Fruit fly (Drosophila melanogaster) whole organism, embryonic: ENCODE measurements around the gene CG7675.
A peak's percentile ranks its signal among the peaks of the same experiment; 100 is the strongest.

Source experiments
- C15 ChIP-seq: fragments of 200-800 bp; sonication (Bioruptor generic); IDR thresholded peaks from 3 replicates; pipeline ENCODE4 v1.3.6; 2022; ENCODE audit warnings: missing biosample characterization, missing genetic modification characterization
- CG10274 ChIP-seq: fragments of 200-800 bp; sonication (Bioruptor generic); optimal IDR thresholded peaks from 3 replicates; lab custom pipeline; 2017; ENCODE audit warnings: missing biosample characterization, mild to moderate bottlenecking, missing genetic modification characterization
- CG11695 ChIP-seq: fragments of 200-800 bp; sonication (Bioruptor generic); IDR thresholded peaks from 3 replicates; pipeline ENCODE4 v1.3.6; 2022; ENCODE audit warnings: missing biosample characterization, missing genetic modification characterization
- CG11723 ChIP-seq: fragments of 200-800 bp; sonication (Bioruptor generic); optimal IDR thresholded peaks from 2 replicates; lab custom pipeline; 2017; ENCODE audit warnings: missing biosample characterization, mild to moderate bottlenecking, missing genetic modification characterization
- CG12236 ChIP-seq: fragments of 200-800 bp; sonication (Bioruptor generic); optimal IDR thresholded peaks from 2 replicates; lab custom pipeline; 2016; ENCODE audit warnings: missing biosample characterization, missing genetic modification characterization
- CG12391 ChIP-seq: fragments of 200-800 bp; sonication (Bioruptor generic); optimal IDR thresholded peaks from 3 replicates; lab custom pipeline; 2018; ENCODE audit warnings: missing biosample characterization, mild to moderate bottlenecking, missing genetic modification characterization, moderate library complexity
- CG12659 ChIP-seq: fragments of 200-800 bp; sonication (Bioruptor generic); optimal IDR thresholded peaks from 3 replicates; lab custom pipeline; 2017; ENCODE audit warnings: mild to moderate bottlenecking, missing biosample characterization, missing genetic modification reagents, missing genetic modification characterization
- CG15514 ChIP-seq: fragments of 200-800 bp; sonication (Bioruptor generic); optimal IDR thresholded peaks from 3 replicates; lab custom pipeline; 2017; ENCODE audit warnings: missing biosample characterization, missing genetic modification characterization, mild to moderate bottlenecking, moderate library complexity, missing genetic modification reagents
- CG17328 ChIP-seq: fragments of 200-800 bp; sonication (Bioruptor generic); IDR thresholded peaks from 2 replicates; pipeline ENCODE4 v1.3.6; 2022; ENCODE audit warnings: missing biosample characterization, missing genetic modification characterization
- CG17568 ChIP-seq: fragments of 200-800 bp; sonication (Bioruptor generic); optimal IDR thresholded peaks from 2 replicates; lab custom pipeline; 2018; ENCODE audit warnings: missing biosample characterization, mild to moderate bottlenecking, missing genetic modification characterization, moderate library complexity
- CG18011 ChIP-seq: fragments of 200-800 bp; sonication (Bioruptor generic); optimal IDR thresholded peaks from 2 replicates; lab custom pipeline; 2017; ENCODE audit warnings: missing biosample characterization, missing genetic modification characterization, mild to moderate bottlenecking, moderate library complexity, missing genotype
- CG2889 ChIP-seq: fragments of 200-800 bp; sonication (Bioruptor generic); IDR thresholded peaks from 3 replicates; pipeline ENCODE4 v1.3.6; 2022; ENCODE audit warnings: missing biosample characterization, missing genetic modification characterization
- CG3163 ChIP-seq: fragments of 200-800 bp; sonication (Bioruptor generic); optimal IDR thresholded peaks from 3 replicates; lab custom pipeline; 2016; ENCODE audit warnings: missing biosample characterization, missing genetic modification characterization
- CG34376 ChIP-seq: fragments of 200-800 bp; sonication (Bioruptor generic); optimal IDR thresholded peaks from 2 replicates; lab custom pipeline; 2018; ENCODE audit warnings: missing biosample characterization, mild to moderate bottlenecking, missing genetic modification characterization
- CG34422 ChIP-seq: fragments of 200-800 bp; sonication (Bioruptor generic); IDR thresholded peaks from 3 replicates; pipeline ENCODE4 v1.3.6; 2022; ENCODE audit warnings: missing biosample characterization, missing genetic modification characterization
- CG4617 ChIP-seq: fragments of 200-800 bp; sonication (Bioruptor generic); optimal IDR thresholded peaks from 3 replicates; lab custom pipeline; 2016; ENCODE audit warnings: missing biosample characterization, missing genetic modification characterization, borderline replicate concordance
- CG6175 ChIP-seq: fragments of 200-800 bp; sonication (Bioruptor generic); IDR thresholded peaks from 3 replicates; pipeline ENCODE4 v1.3.6; 2022; ENCODE audit warnings: missing biosample characterization, missing genetic modification characterization
- CG7839 ChIP-seq: fragments of 200-800 bp; sonication (Bioruptor generic); optimal IDR thresholded peaks from 3 replicates; lab custom pipeline; 2018; ENCODE audit warnings: missing biosample characterization, mild to moderate bottlenecking, missing genetic modification characterization, moderate library complexity
- CG8089 ChIP-seq: fragments of 200-800 bp; sonication (Bioruptor generic); optimal IDR thresholded peaks from 3 replicates; lab custom pipeline; 2016; ENCODE audit warnings: missing biosample characterization, missing genetic modification characterization
- CG8281 ChIP-seq: fragments of 200-800 bp; sonication (Bioruptor generic); optimal IDR thresholded peaks from 2 replicates; lab custom pipeline; 2018; ENCODE audit warnings: missing biosample characterization, mild to moderate bottlenecking, missing genetic modification characterization, moderate library complexity
- CG9437 ChIP-seq: fragments of 200-800 bp; sonication (Bioruptor generic); optimal IDR thresholded peaks from 2 replicates; lab custom pipeline; 2018; ENCODE audit warnings: missing biosample characterization, mild to moderate bottlenecking, missing genetic modification characterization
- Doc3 ChIP-seq: fragments of 200-800 bp; sonication (Bioruptor generic); IDR thresholded peaks from 3 replicates; pipeline ENCODE4 v1.3.6; 2022; ENCODE audit warnings: missing biosample characterization, missing genetic modification characterization; ENCODE audit not compliant: partially characterized antibody
- Hr78 ChIP-seq, 2 experiments: fragments of 200-800 bp in 1 of 2; fragments of >200 bp in 1 of 2; sonication (Bioruptor generic) in 1 of 2; optimal IDR thresholded peaks; 2 replicates each; lab custom pipeline; 2017 to 2019; ENCODE audit warnings: missing biosample characterization in 2 of 2, missing genetic modification characterization in 2 of 2, mild to moderate bottlenecking in 1 of 2, moderate library complexity in 1 of 2
- Lhr ChIP-seq: fragments of 200-800 bp; sonication (Bioruptor generic); optimal IDR thresholded peaks from 3 replicates; lab custom pipeline; 2017; ENCODE audit warnings: mild to moderate bottlenecking, missing biosample characterization, missing genetic modification reagents, missing genetic modification characterization
- Nf-YB ChIP-seq: fragments of 200-800 bp; sonication (Bioruptor generic); optimal IDR thresholded peaks from 3 replicates; lab custom pipeline; 2019; ENCODE audit warnings: missing biosample characterization, mild to moderate bottlenecking, missing genetic modification characterization, moderate library complexity
- Nf-YC ChIP-seq: fragments of 200-800 bp; optimal IDR thresholded peaks from 3 replicates; lab custom pipeline; 2019; ENCODE audit warnings: missing biosample characterization, mild to moderate bottlenecking, missing genetic modification characterization, moderate library complexity
- Poxn ChIP-seq: fragments of 200-800 bp; sonication (Bioruptor generic); IDR thresholded peaks from 2 replicates; pipeline ENCODE4 v1.3.6; 2022; ENCODE audit warnings: missing biosample characterization, missing genetic modification characterization
- Sin3A ChIP-seq: fragments of >200 bp; optimal IDR thresholded peaks from 2 replicates; lab custom pipeline; 2018
- Spps ChIP-seq: fragments of 200-800 bp; sonication (Bioruptor generic); optimal IDR thresholded peaks from 2 replicates; lab custom pipeline; 2018; ENCODE audit warnings: missing biosample characterization, mild to moderate bottlenecking, missing genetic modification characterization
- ato ChIP-seq: fragments of 200-800 bp; sonication (Bioruptor generic); IDR thresholded peaks from 2 replicates; pipeline ENCODE4 v1.3.6; 2022; ENCODE audit warnings: missing biosample characterization, missing genetic modification characterization; ENCODE audit not compliant: partially characterized antibody
- crp ChIP-seq, 2 experiments: fragments of 200-800 bp; sonication (Bioruptor generic); optimal IDR thresholded peaks; 2 replicates in 1 of 2; 3 replicates in 1 of 2; lab custom pipeline; 2017; ENCODE audit warnings: missing biosample characterization in 2 of 2, missing genetic modification characterization in 2 of 2, mild to moderate bottlenecking in 1 of 2, moderate library complexity in 1 of 2
- dimm ChIP-seq: fragments of 200-800 bp; sonication (Bioruptor generic); IDR thresholded peaks from 2 replicates; pipeline ENCODE4 v1.3.6; 2022; ENCODE audit warnings: missing biosample characterization, missing genetic modification characterization
- ewg ChIP-seq: fragments of 200-800 bp; sonication (Bioruptor generic); optimal IDR thresholded peaks from 3 replicates; lab custom pipeline; 2017; ENCODE audit warnings: mild to moderate bottlenecking, missing biosample characterization, missing genetic modification reagents, missing genetic modification characterization
- gcm ChIP-seq: fragments of 200-800 bp; sonication (Bioruptor generic); optimal IDR thresholded peaks from 2 replicates; lab custom pipeline; 2019; ENCODE audit warnings: missing biosample characterization, mild to moderate bottlenecking, missing genetic modification characterization, moderate library complexity
- gfzf ChIP-seq: fragments of 200-800 bp; sonication (Bioruptor generic); optimal IDR thresholded peaks from 2 replicates; lab custom pipeline; 2016; ENCODE audit warnings: missing biosample characterization, mild to moderate bottlenecking, missing genetic modification characterization, moderate library complexity
- ind ChIP-seq: fragments of 200-800 bp; sonication (Bioruptor generic); optimal IDR thresholded peaks from 3 replicates; lab custom pipeline; 2016; ENCODE audit warnings: missing biosample characterization, missing genetic modification characterization
- jumu ChIP-seq: fragments of 200-800 bp; sonication (Bioruptor generic); optimal IDR thresholded peaks from 3 replicates; lab custom pipeline; 2016; ENCODE audit warnings: missing biosample characterization, missing genetic modification characterization
- lmd ChIP-seq: fragments of 200-800 bp; sonication (Bioruptor generic); IDR thresholded peaks from 2 replicates; pipeline ENCODE4 v1.3.6; 2022; ENCODE audit warnings: missing biosample characterization, missing genetic modification characterization
- nerfin-2 ChIP-seq: fragments of 200-800 bp; sonication (Bioruptor generic); IDR thresholded peaks from 2 replicates; pipeline ENCODE4 v1.3.6; 2022; ENCODE audit warnings: missing biosample characterization, missing genetic modification characterization; ENCODE audit not compliant: partially characterized antibody
- ro ChIP-seq: fragments of 200-800 bp; sonication (Bioruptor generic); IDR thresholded peaks from 2 replicates; pipeline ENCODE4 v1.3.6; 2022; ENCODE audit warnings: missing biosample characterization, missing genetic modification characterization
- row ChIP-seq: fragments of 200-800 bp; sonication (Bioruptor generic); IDR thresholded peaks from 3 replicates; pipeline ENCODE4 v1.3.6; 2022; ENCODE audit warnings: missing biosample characterization, missing genetic modification characterization
- sd ChIP-seq: fragments of 200-800 bp; sonication (Bioruptor generic); optimal IDR thresholded peaks from 3 replicates; lab custom pipeline; 2018; ENCODE audit warnings: missing biosample characterization, mild to moderate bottlenecking, missing genetic modification characterization, moderate library complexity
- shn ChIP-seq: fragments of 200-800 bp; sonication (Bioruptor generic); optimal IDR thresholded peaks from 3 replicates; lab custom pipeline; 2016; ENCODE audit warnings: missing biosample characterization, missing genetic modification characterization
- sisA ChIP-seq: fragments of 200-800 bp; sonication (Bioruptor generic); IDR thresholded peaks from 2 replicates; pipeline ENCODE4 v1.3.6; 2022; ENCODE audit warnings: missing biosample characterization, missing genetic modification characterization
- trh ChIP-seq: fragments of 200-800 bp; sonication (Bioruptor generic); optimal IDR thresholded peaks from 2 replicates; lab custom pipeline; 2016; ENCODE audit warnings: missing biosample characterization, missing genetic modification characterization
- usp ChIP-seq: fragments of >200 bp; optimal IDR thresholded peaks from 2 replicates; lab custom pipeline; 2017; ENCODE audit warnings: missing biosample characterization, missing genetic modification characterization
- vfl ChIP-seq: fragments of 200-800 bp; sonication (Bioruptor generic); optimal IDR thresholded peaks from 2 replicates; lab custom pipeline; 2016; ENCODE audit warnings: missing biosample characterization, missing genetic modification characterization
- zfh1 ChIP-seq: fragments of 200-800 bp; sonication (Bioruptor generic); IDR thresholded peaks from 3 replicates; pipeline ENCODE4 v1.3.6; 2022; ENCODE audit warnings: missing biosample characterization, missing genetic modification characterization

Gene CG7675

dm6 chr3R:18396801-18397604 lies 16.0 kb upstream of the CG7675 start, which contains the start of gene Vti1b (continued):
- peak; percentile 88 for TF ChIP-seq gcm (GFP tag; lab: Kevin White, UChicago)
- TF ChIP-seq CG11723 (GFP tag; lab: Kevin White, UChicago), result peak; percentile 92
- peak; percentile 91 for TF ChIP-seq CG12236 (GFP tag; lab: Kevin White, UChicago)
- TF ChIP-seq shn (GFP tag; lab: Kevin White, UChicago), result peak; percentile 92
- TF ChIP-seq CG3163 (GFP tag; lab: Kevin White, UChicago), result peak; percentile 84
- TF ChIP-seq Nf-YB (GFP tag; lab: Kevin White, UChicago), result peak; percentile 82
- TF ChIP-seq CG4617 (GFP tag; lab: Kevin White, UChicago), result peak; percentile 85
- peak; percentile 73 for TF ChIP-seq CG18011 (GFP tag; lab: Kevin White, UChicago)
- peak; percentile 76 for TF ChIP-seq Nf-YC (tag; lab: Kevin White, UChicago)
- TF ChIP-seq jumu (GFP tag; lab: Kevin White, UChicago), result peak; percentile 90
- peak; percentile 62 for TF ChIP-seq Poxn (GFP tag; lab: Robert Waterston, UW)
- TF ChIP-seq CG34376 (GFP tag; lab: Kevin White, UChicago), result peak; percentile 56
- TF ChIP-seq CG9437 (GFP tag; lab: Kevin White, UChicago), result peak; percentile 81
- peak; percentile 94 for TF ChIP-seq CG7839 (tag; lab: Kevin White, UChicago)
- TF ChIP-seq CG10274 (GFP tag; lab: Kevin White, UChicago), result peak; percentile 83
- TF ChIP-seq row (GFP tag; lab: Robert Waterston, UW), result peak; percentile 98
- TF ChIP-seq Lhr (GFP tag; lab: Kevin White, UChicago), result peak; percentile 73
- TF ChIP-seq CG17568 (GFP tag; lab: Kevin White, UChicago), result peak; percentile 85
- peak; percentile 94 for TF ChIP-seq lmd (GFP tag; lab: Robert Waterston, UW)
- TF ChIP-seq Hr78 (GFP tag; optimal IDR thresholded peaks at IDR 0.05; lab: Kevin White, UChicago), result peak in 1 of 2 experiments; percentile 89
- TF ChIP-seq CG15514 (GFP tag; lab: Kevin White, UChicago), result peak; percentile 78
- peak; percentile 80; the same call in 2 of the 3 replicates for TF ChIP-seq CG6175 (GFP tag; lab: Robert Waterston, UW)
- peak; percentile 91 for TF ChIP-seq CG11695 (GFP tag; lab: Robert Waterston, UW)
- TF ChIP-seq Spps (tag; lab: Kevin White, UChicago), result peak; percentile 88
- no peak; the same call in 2 of the 3 replicates for TF ChIP-seq Doc3 (GFP tag; lab: Robert Waterston, UW)
- TF ChIP-seq CG8089 (GFP tag; lab: Kevin White, UChicago), result peak; percentile 93
- TF ChIP-seq C15 (GFP tag; lab: Robert Waterston, UW), result peak; percentile 77; the same call in 2 of the 3 replicates
- peak; percentile 93 for TF ChIP-seq CG17328 (GFP tag; lab: Robert Waterston, UW)
- peak; percentile 89 for TF ChIP-seq ewg (GFP tag; lab: Kevin White, UChicago)
- TF ChIP-seq dimm (GFP tag; lab: Robert Waterston, UW), result peak; percentile 81
- no peak for TF ChIP-seq usp (GFP tag; lab: Kevin White, UChicago)
- TF ChIP-seq ind (GFP tag; lab: Kevin White, UChicago), result peak; percentile 96
- TF ChIP-seq ro, result peak; percentile 57; the same call in 1 of the 2 replicates
- TF ChIP-seq crp (GFP tag; optimal IDR thresholded peaks at IDR 0.05; lab: Kevin White, UChicago), result peak in 1 of 2 experiments; percentile 60
- TF ChIP-seq CG12391, result peak; percentile 96
- no peak for TF ChIP-seq Sin3A (lab: Kevin White, UChicago)
- TF ChIP-seq CG34422 (GFP tag; lab: Robert Waterston, UW), result peak; percentile 89
- TF ChIP-seq ato (GFP tag; lab: Robert Waterston, UW), result no peak
- TF ChIP-seq sd, result peak; percentile 75
- TF ChIP-seq CG2889, result peak; percentile 85; the same call in 2 of the 3 replicates
- TF ChIP-seq zfh1 (GFP tag; lab: Robert Waterston, UW), result peak; percentile 92
- TF ChIP-seq sisA, result peak; percentile 96
- TF ChIP-seq gfzf, result peak; percentile 7
- peak; percentile 93 for TF ChIP-seq CG12659 (GFP tag; lab: Kevin White, UChicago)
- peak; percentile 74 for TF ChIP-seq CG8281
- TF ChIP-seq nerfin-2, result no peak
- TF ChIP-seq vfl (GFP tag; lab: Kevin White, UChicago), result peak; percentile 78
- TF ChIP-seq trh (GFP tag; lab: Kevin White, UChicago), result peak; percentile 63
